Worm (Caenorhabditis elegans) whole organism, mixed stage, embryonic: ENCODE measurements around the gene C44C10.10.

ENCODE experiments used
- M03D4.4 ChIP-seq: sonication (generic microtip); optimal IDR thresholded peaks from 2 replicates; lab custom pipeline; 2017; ENCODE audit warnings: mild to moderate bottlenecking, missing genetic modification characterization, missing compliant biosample characterization
- bed-3 ChIP-seq: fragments of 200-800 bp; sonication (Bioruptor generic); optimal IDR thresholded peaks from 3 replicates; lab custom pipeline; 2018; ENCODE audit warnings: mild to moderate bottlenecking, missing genetic modification characterization, moderate library complexity, missing compliant biosample characterization
- blmp-1 ChIP-seq: fragments of 150-350 bp; optimal IDR thresholded peaks from 2 replicates; lab custom pipeline; 2014; ENCODE audit warnings: missing biosample characterization, missing genetic modification characterization
- ceh-39 ChIP-seq: fragments of 150-350 bp; optimal IDR thresholded peaks from 2 replicates; lab custom pipeline; 2014; ENCODE audit warnings: missing biosample characterization, missing genetic modification characterization
- ceh-43 ChIP-seq: fragments of 200-800 bp; sonication (Bioruptor generic); optimal IDR thresholded peaks from 2 replicates; lab custom pipeline; 2018; ENCODE audit warnings: mild to moderate bottlenecking, missing genetic modification characterization, moderate library complexity, missing compliant biosample characterization
- ceh-83 ChIP-seq: fragments of 200-800 bp; sonication (Bioruptor generic); optimal IDR thresholded peaks from 2 replicates; lab custom pipeline; 2018; ENCODE audit warnings: mild to moderate bottlenecking, missing genetic modification characterization, missing compliant biosample characterization
- ces-1 ChIP-seq: fragments of 150-350 bp; optimal IDR thresholded peaks from 2 replicates; lab custom pipeline; 2014; ENCODE audit warnings: missing biosample characterization, missing genetic modification reagents, missing genetic modification characterization
- cnd-1 ChIP-seq: fragments of 200-800 bp; sonication (Bioruptor generic); optimal IDR thresholded peaks from 2 replicates; lab custom pipeline; 2018; ENCODE audit warnings: mild to moderate bottlenecking, missing genetic modification characterization, missing compliant biosample characterization
- drap-1 ChIP-seq: fragments of 200-800 bp; sonication (Bioruptor generic); optimal IDR thresholded peaks from 3 replicates; lab custom pipeline; 2018; ENCODE audit warnings: mild to moderate bottlenecking, missing genetic modification characterization, missing compliant biosample characterization
- elt-1 ChIP-seq: sonication (generic microtip); optimal IDR thresholded peaks from 2 replicates; lab custom pipeline; 2017; ENCODE audit warnings: missing genetic modification characterization, mild to moderate bottlenecking, missing compliant biosample characterization, antibody characterized with exemption, moderate library complexity, borderline replicate concordance; ENCODE audit not compliant: insufficient read depth
- elt-3 ChIP-seq: fragments of 150-350 bp; optimal IDR thresholded peaks from 2 replicates; lab custom pipeline; 2014; ENCODE audit warnings: missing biosample characterization, missing genetic modification characterization
- flh-1 ChIP-seq: fragments of 200-800 bp; sonication (Bioruptor generic); optimal IDR thresholded peaks from 2 replicates; lab custom pipeline; 2018; ENCODE audit warnings: mild to moderate bottlenecking, missing genetic modification characterization, moderate library complexity, missing compliant biosample characterization
- ham-2 ChIP-seq: fragments of 200-800 bp; sonication (Bioruptor generic); optimal IDR thresholded peaks from 2 replicates; lab custom pipeline; 2018; ENCODE audit warnings: mild to moderate bottlenecking, missing genetic modification characterization, missing compliant biosample characterization
- hlh-1 ChIP-seq: fragments of 150-350 bp; optimal IDR thresholded peaks from 2 replicates; lab custom pipeline; 2014; ENCODE audit warnings: missing biosample characterization, missing genetic modification reagents, missing genetic modification characterization
- lin-13 ChIP-seq: fragments of 150-350 bp; optimal IDR thresholded peaks from 2 replicates; lab custom pipeline; 2014; ENCODE audit warnings: missing biosample characterization, missing genetic modification characterization
- lin-32 ChIP-seq: fragments of 200-800 bp; sonication (Bioruptor generic); optimal IDR thresholded peaks from 2 replicates; lab custom pipeline; 2018; ENCODE audit warnings: mild to moderate bottlenecking, missing genetic modification characterization, missing compliant biosample characterization
- lsy-2 ChIP-seq: fragments of 150-350 bp; optimal IDR thresholded peaks from 2 replicates; lab custom pipeline; 2014; ENCODE audit warnings: missing biosample characterization, missing genetic modification characterization
- mab-5 ChIP-seq: fragments of 150-350 bp; optimal IDR thresholded peaks from 2 replicates; lab custom pipeline; 2014; ENCODE audit warnings: missing biosample characterization, missing genetic modification characterization
- mep-1 ChIP-seq: fragments of 150-350 bp; optimal IDR thresholded peaks from 2 replicates; lab custom pipeline; 2017; ENCODE audit warnings: missing biosample characterization, missing genetic modification reagents, missing genetic modification characterization, inconsistent platforms
- mls-2 ChIP-seq: sonication (generic microtip); optimal IDR thresholded peaks from 2 replicates; lab custom pipeline; 2016; ENCODE audit warnings: mild to moderate bottlenecking, missing genetic modification characterization, moderate library complexity, missing compliant biosample characterization
- nhr-12 ChIP-seq: fragments of 150-350 bp; optimal IDR thresholded peaks from 2 replicates; lab custom pipeline; 2014; ENCODE audit warnings: missing biosample characterization, missing genetic modification characterization
- nhr-2 ChIP-seq: fragments of 150-350 bp; optimal IDR thresholded peaks from 2 replicates; lab custom pipeline; 2014; ENCODE audit warnings: missing biosample characterization, missing genetic modification characterization
- nhr-237 ChIP-seq: fragments of 150-350 bp; optimal IDR thresholded peaks from 2 replicates; lab custom pipeline; 2014; ENCODE audit warnings: missing biosample characterization, missing genetic modification characterization
- nhr-28 ChIP-seq: fragments of 150-350 bp; optimal IDR thresholded peaks from 2 replicates; lab custom pipeline; 2014; ENCODE audit warnings: missing biosample characterization, missing genetic modification characterization
- nhr-76 ChIP-seq: sonication (generic microtip); optimal IDR thresholded peaks from 2 replicates; lab custom pipeline; 2017; ENCODE audit warnings: missing biosample characterization, missing genetic modification characterization
- pha-4 ChIP-seq: fragments of 150-350 bp; optimal IDR thresholded peaks from 2 replicates; lab custom pipeline; 2018; ENCODE audit warnings: missing biosample characterization, missing genetic modification reagents, missing genetic modification characterization
- sem-2 ChIP-seq: fragments of 200-800 bp; sonication (Bioruptor generic); optimal IDR thresholded peaks from 2 replicates; lab custom pipeline; 2018; ENCODE audit warnings: mild to moderate bottlenecking, missing genetic modification characterization, missing compliant biosample characterization
- snpc-4 ChIP-seq: fragments of 150-350 bp; optimal IDR thresholded peaks from 2 replicates; lab custom pipeline; 2014; ENCODE audit warnings: missing biosample characterization, missing genetic modification characterization
- sptf-1 ChIP-seq: sonication (generic microtip); optimal IDR thresholded peaks from 2 replicates; lab custom pipeline; 2017; ENCODE audit warnings: mild to moderate bottlenecking, missing genetic modification characterization, moderate library complexity, missing compliant biosample characterization
- tbx-8 ChIP-seq: fragments of 200-800 bp; sonication (Bioruptor generic); optimal IDR thresholded peaks from 2 replicates; lab custom pipeline; 2018; ENCODE audit warnings: mild to moderate bottlenecking, missing genetic modification characterization, moderate library complexity, missing compliant biosample characterization
- unc-120 ChIP-seq: sonication (generic microtip); optimal IDR thresholded peaks from 2 replicates; lab custom pipeline; 2017; ENCODE audit warnings: missing genetic modification characterization, missing compliant biosample characterization; ENCODE audit not compliant: poor library complexity, severe bottlenecking
- unc-39 ChIP-seq: fragments of 150-350 bp; optimal IDR thresholded peaks from 2 replicates; lab custom pipeline; 2014; ENCODE audit warnings: missing biosample characterization, missing genetic modification characterization
- unc-62 ChIP-seq: fragments of 150-350 bp; optimal IDR thresholded peaks from 2 replicates; lab custom pipeline; 2014; ENCODE audit warnings: missing biosample characterization, missing genetic modification reagents, missing genetic modification characterization
- zip-8 ChIP-seq: fragments of 150-350 bp; optimal IDR thresholded peaks from 2 replicates; lab custom pipeline; 2014; ENCODE audit warnings: missing biosample characterization, missing genetic modification characterization
- ztf-11 ChIP-seq: fragments of 150-350 bp; optimal IDR thresholded peaks from 2 replicates; lab custom pipeline; 2014; ENCODE audit warnings: missing biosample characterization, missing genetic modification characterization

Gene C44C10.10

ce11 chrX:11662557-11662956 lies 27.6 kb upstream of the C44C10.10 start:
- TF ChIP-seq lin-13 (tag; lab: Kevin White, UChicago) (peak; percentile 72), drap-1 (GFP tag; lab: Kevin White, UChicago) (peak; percentile 7), lin-32 (GFP tag; lab: Kevin White, UChicago) (peak; percentile 22), M03D4.4 (tag; lab: Kevin White, UChicago) (peak; percentile 60), snpc-4 (no peak), mep-1 (tag; lab: Kevin White, UChicago) (peak; percentile 70), lsy-2 (tag; lab: Kevin White, UChicago) (no peak), elt-1 (tag; lab: Kevin White, UChicago) (no peak), cnd-1 (peak; percentile 55), elt-3 (tag; lab: Kevin White, UChicago) (no peak), unc-62 (GFP tag; lab: Kevin White, UChicago) (no peak), ceh-39 (tag; lab: Kevin White, UChicago) (peak; percentile 46), mls-2 (tag; lab: Kevin White, UChicago) (no peak), ztf-11 (tag; lab: Kevin White, UChicago) (no peak)

DNA sequence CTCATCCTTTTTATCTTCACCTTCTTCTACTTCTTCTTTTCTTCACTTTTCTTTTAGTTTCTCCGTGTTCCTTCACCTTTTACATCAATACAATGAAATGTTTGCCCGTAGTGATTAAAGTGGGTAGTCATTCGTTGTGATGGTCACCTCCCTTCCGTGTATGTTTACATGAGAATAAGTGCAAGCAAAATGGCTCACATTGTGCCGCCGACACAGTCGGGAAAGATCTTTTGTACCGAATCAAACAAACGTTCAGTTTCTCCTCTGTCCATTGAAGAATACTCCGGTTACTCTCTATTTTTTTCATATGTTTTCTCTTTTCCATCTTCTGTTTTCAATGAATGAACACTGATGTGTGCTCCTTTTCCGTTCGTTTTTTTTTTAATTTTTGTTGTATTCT lies 25.9 kb upstream of the C44C10.10 start:
- TF ChIP-seq pha-4 (tag; lab: Kevin White, UChicago): peak; percentile 43
- no peak for TF ChIP-seq sem-2 (GFP tag; lab: Kevin White, UChicago)

ce11 chrX:11665522-11666017 lies 24.5 kb upstream of the C44C10.10 start:
- no peak for TF ChIP-seq drap-1 (GFP tag; lab: Kevin White, UChicago)
- no peak for TF ChIP-seq cnd-1
- TF ChIP-seq mls-2 (tag; lab: Kevin White, UChicago): no peak
- no peak for TF ChIP-seq unc-62 (GFP tag; lab: Kevin White, UChicago)
- no peak for TF ChIP-seq hlh-1 (tag; lab: Kevin White, UChicago)
- no peak for TF ChIP-seq bed-3 (GFP tag; lab: Kevin White, UChicago)

- TF ChIP-seq lin-13 (tag; lab: Kevin White, UChicago) (no peak), ham-2 (GFP tag; lab: Kevin White, UChicago) (peak; percentile 83), drap-1 (GFP tag; lab: Kevin White, UChicago) (no peak), ceh-43 (GFP tag; lab: Kevin White, UChicago) (no peak), nhr-2 (tag; lab: Kevin White, UChicago) (no peak), lsy-2 (tag; lab: Kevin White, UChicago) (peak; percentile 25), nhr-12 (tag; lab: Kevin White, UChicago) (no peak), ces-1 (GFP tag; lab: Kevin White, UChicago) (peak; percentile 83), unc-39 (tag; lab: Kevin White, UChicago) (no peak), zip-8 (tag; lab: Kevin White, UChicago) (no peak), mab-5 (tag; lab: Kevin White, UChicago) (no peak), unc-120 (peak; percentile 16), ceh-39 (tag; lab: Kevin White, UChicago) (no peak), blmp-1 (tag; lab: Kevin White, UChicago) (no peak), M03D4.4 (tag; lab: Kevin White, UChicago) (no peak), unc-62 (GFP tag; lab: Kevin White, UChicago) (no peak), elt-1 (tag; lab: Kevin White, UChicago) (no peak), nhr-28 (tag; lab: Kevin White, UChicago) (no peak), snpc-4 (no peak), lin-32 (GFP tag; lab: Kevin White, UChicago) (no peak), bed-3 (GFP tag; lab: Kevin White, UChicago) (no peak), ztf-11 (tag; lab: Kevin White, UChicago) (no peak), elt-3 (tag; lab: Kevin White, UChicago) (no peak), hlh-1 (tag; lab: Kevin White, UChicago) (peak; percentile 23), mep-1 (tag; lab: Kevin White, UChicago) (peak; percentile 12), nhr-237 (tag; lab: Kevin White, UChicago) (no peak), pha-4 (tag; lab: Kevin White, UChicago) (no peak), mls-2 (tag; lab: Kevin White, UChicago) (no peak), sem-2 (GFP tag; lab: Kevin White, UChicago) (no peak), nhr-76 (tag; lab: Kevin White, UChicago) (no peak), cnd-1 (no peak), sptf-1 (no peak), ceh-83 (no peak), flh-1 (GFP tag; lab: Kevin White, UChicago) (no peak), tbx-8 (no peak)
Observed at ce11 chrX:11666545-11667177, 23.5 kb upstream of the C44C10.10 start, which contains the start of gene noca-2. noca-2 (plus strand) TSS chrX:11667127.
